Worm (Caenorhabditis elegans) whole organism, L2 larva: ENCODE results near the gene F59E11.7.

Experiments used
- C34F6.9 ChIP-seq: fragments of 150-350 bp; optimal IDR thresholded peaks from 2 replicates; lab custom pipeline; 2014; ENCODE audit warnings: missing biosample characterization, missing genetic modification characterization
- F13H6.1 ChIP-seq: sonication (generic microtip); optimal IDR thresholded peaks from 2 replicates; lab custom pipeline; 2016; ENCODE audit warnings: missing genetic modification characterization, missing compliant biosample characterization
- R02D3.7 ChIP-seq: fragments of 150-350 bp; optimal IDR thresholded peaks from 2 replicates; lab custom pipeline; 2014; ENCODE audit warnings: missing biosample characterization, missing genetic modification characterization
- Y55F3AM.14 ChIP-seq: fragments of 200-800 bp; sonication (Bioruptor generic); optimal IDR thresholded peaks from 2 replicates; lab custom pipeline; 2018; ENCODE audit warnings: mild to moderate bottlenecking, missing genetic modification characterization, missing compliant biosample characterization
- ZK546.5 ChIP-seq: sonication (generic microtip); optimal IDR thresholded peaks from 2 replicates; lab custom pipeline; 2017; ENCODE audit warnings: missing biosample characterization, missing genetic modification characterization
- alr-1 ChIP-seq: fragments of 150-350 bp; optimal IDR thresholded peaks from 2 replicates; lab custom pipeline; 2014; ENCODE audit warnings: missing biosample characterization, missing genetic modification characterization
- aly-2 ChIP-seq: fragments of 150-350 bp; optimal IDR thresholded peaks from 2 replicates; lab custom pipeline; 2014; ENCODE audit warnings: missing biosample characterization, missing genetic modification characterization
- ama-1 ChIP-seq: fragments of 150-350 bp; optimal IDR thresholded peaks from 2 replicates; lab custom pipeline; 2018; ENCODE audit warnings: inconsistent platforms
- blmp-1 ChIP-seq: sonication (generic microtip); optimal IDR thresholded peaks from 2 replicates; lab custom pipeline; 2017; ENCODE audit warnings: missing genetic modification characterization, mild to moderate bottlenecking, missing compliant biosample characterization, antibody characterized with exemption, moderate library complexity; ENCODE audit not compliant: insufficient read depth
- ceh-16 ChIP-seq: fragments of 150-350 bp; optimal IDR thresholded peaks from 2 replicates; lab custom pipeline; 2014; ENCODE audit warnings: missing biosample characterization, missing genetic modification characterization
- ceh-82 ChIP-seq: fragments of 150-350 bp; optimal IDR thresholded peaks from 2 replicates; lab custom pipeline; 2014; ENCODE audit warnings: missing biosample characterization, missing genetic modification characterization
- dmd-4 ChIP-seq: sonication (generic microtip); optimal IDR thresholded peaks from 2 replicates; lab custom pipeline; 2017; ENCODE audit warnings: missing biosample characterization, missing genetic modification characterization
- egl-27 ChIP-seq: sonication (generic microtip); optimal IDR thresholded peaks from 3 replicates; lab custom pipeline; 2017; ENCODE audit warnings: missing biosample characterization, missing genetic modification reagents, missing genetic modification characterization
- elt-1 ChIP-seq: fragments of 150-350 bp; optimal IDR thresholded peaks from 2 replicates; lab custom pipeline; 2014; ENCODE audit warnings: missing biosample characterization, missing genetic modification characterization
- elt-3 ChIP-seq: sonication (generic microtip); optimal IDR thresholded peaks from 2 replicates; lab custom pipeline; 2017; ENCODE audit warnings: missing biosample characterization, missing genetic modification characterization
- gmeb-1 ChIP-seq: fragments of 150-350 bp; optimal IDR thresholded peaks from 2 replicates; lab custom pipeline; 2014; ENCODE audit warnings: missing biosample characterization, missing genetic modification characterization
- lin-11 ChIP-seq: fragments of 150-350 bp; sonication (generic microtip); optimal IDR thresholded peaks from 2 replicates; lab custom pipeline; 2014; ENCODE audit warnings: missing biosample characterization, missing genetic modification characterization, inconsistent platforms, mixed read lengths
- lin-13 ChIP-seq: fragments of 150-350 bp; optimal IDR thresholded peaks from 2 replicates; lab custom pipeline; 2014; ENCODE audit warnings: missing biosample characterization, missing genetic modification reagents, missing genetic modification characterization
- lin-39 ChIP-seq: fragments of 150-350 bp; optimal IDR thresholded peaks from 2 replicates; lab custom pipeline; 2014; ENCODE audit warnings: missing biosample characterization, missing genetic modification reagents, missing genetic modification characterization
- lsy-2 ChIP-seq, 2 experiments: fragments of 150-350 bp in 1 of 2; sonication (generic microtip) in 1 of 2; optimal IDR thresholded peaks; 2 replicates each; lab custom pipeline; 2014 to 2017; ENCODE audit warnings: missing biosample characterization in 2 of 2, missing genetic modification characterization in 2 of 2
- mab-5 ChIP-seq: fragments of 150-350 bp; optimal IDR thresholded peaks from 2 replicates; lab custom pipeline; 2014; ENCODE audit warnings: missing biosample characterization, missing genetic modification characterization
- mbf-1 ChIP-seq: sonication (generic microtip); optimal IDR thresholded peaks from 2 replicates; lab custom pipeline; 2017; ENCODE audit warnings: missing biosample characterization, missing genetic modification characterization
- mdl-1 ChIP-seq, 2 experiments: fragments of 150-350 bp in 1 of 2; sonication (generic microtip) in 1 of 2; optimal IDR thresholded peaks; 2 replicates each; lab custom pipeline; 2017; ENCODE audit warnings: missing biosample characterization in 2 of 2, missing genetic modification characterization in 2 of 2
- nhr-10 ChIP-seq: sonication (generic microtip); optimal IDR thresholded peaks from 2 replicates; lab custom pipeline; 2017; ENCODE audit warnings: missing biosample characterization, missing genetic modification characterization
- nhr-11 ChIP-seq: fragments of 150-350 bp; optimal IDR thresholded peaks from 2 replicates; lab custom pipeline; 2014; ENCODE audit warnings: missing biosample characterization, missing genetic modification characterization
- nhr-129 ChIP-seq: fragments of 150-350 bp; optimal IDR thresholded peaks from 2 replicates; lab custom pipeline; 2014; ENCODE audit warnings: missing biosample characterization, missing genetic modification characterization
- nhr-21 ChIP-seq: fragments of 150-350 bp; optimal IDR thresholded peaks from 2 replicates; lab custom pipeline; 2014; ENCODE audit warnings: missing biosample characterization, missing genetic modification characterization
- nhr-237 ChIP-seq: fragments of 150-350 bp; optimal IDR thresholded peaks from 2 replicates; lab custom pipeline; 2014; ENCODE audit warnings: missing biosample characterization, missing genetic modification characterization
- nhr-6 ChIP-seq: fragments of 150-350 bp; optimal IDR thresholded peaks from 2 replicates; lab custom pipeline; 2014; ENCODE audit warnings: missing biosample characterization, missing genetic modification characterization
- sem-4 ChIP-seq: fragments of 150-350 bp; optimal IDR thresholded peaks from 2 replicates; lab custom pipeline; 2014; ENCODE audit warnings: missing biosample characterization, missing genetic modification reagents, missing genetic modification characterization
- skn-1 ChIP-seq: sonication (generic microtip); optimal IDR thresholded peaks from 2 replicates; lab custom pipeline; 2017; ENCODE audit warnings: missing biosample characterization, missing genetic modification characterization
- sma-3 ChIP-seq: sonication (generic microtip); optimal IDR thresholded peaks from 2 replicates; lab custom pipeline; 2016; ENCODE audit warnings: missing genetic modification reagents, missing genetic modification characterization, missing compliant biosample characterization
- unc-55 ChIP-seq: fragments of 150-350 bp; sonication (generic microtip); optimal IDR thresholded peaks from 3 replicates; lab custom pipeline; 2014; ENCODE audit warnings: missing biosample characterization, missing genetic modification reagents, missing genetic modification characterization
- unc-62 ChIP-seq: fragments of 150-350 bp; optimal IDR thresholded peaks from 2 replicates; lab custom pipeline; 2014; ENCODE audit warnings: missing biosample characterization, missing genetic modification reagents, missing genetic modification characterization
- zag-1 ChIP-seq: fragments of 150-350 bp; optimal IDR thresholded peaks from 2 replicates; lab custom pipeline; 2014; ENCODE audit warnings: missing biosample characterization, missing genetic modification characterization
- ztf-1 ChIP-seq: fragments of 200-800 bp; sonication (Bioruptor generic); conservative IDR thresholded peaks from 2 replicates; pipeline ENCODE4 v1.3.6; 2022; ENCODE audit warnings: missing genetic modification characterization, missing compliant biosample characterization
- ztf-11 ChIP-seq: sonication (generic microtip); optimal IDR thresholded peaks from 2 replicates; lab custom pipeline; 2017; ENCODE audit warnings: missing biosample characterization, missing genetic modification characterization
- ztf-4 ChIP-seq: fragments of 150-350 bp; optimal IDR thresholded peaks from 2 replicates; lab custom pipeline; 2014; ENCODE audit warnings: missing biosample characterization, missing genetic modification characterization

F59E11.7 gene

ce11 chrV:9003291-9003690, 13.2 kb downstream of the F59E11.7 start, which contains the start of gene srx-1:
Gene srx-1, plus strand, starts transcription at chrV:9003672.
- TF ChIP-seq sem-4 (tag; lab: Kevin White, UChicago) (no peak), elt-1 (tag; lab: Kevin White, UChicago) (no peak), skn-1 (no peak), unc-62 (GFP tag; lab: Kevin White, UChicago) (no peak), nhr-237 (no peak), nhr-129 (tag; lab: Kevin White, UChicago) (no peak), lin-13 (GFP tag; lab: Kevin White, UChicago) (no peak), sma-3 (GFP tag; lab: Kevin White, UChicago) (no peak), F13H6.1 (tag; lab: Kevin White, UChicago) (no peak), alr-1 (tag; lab: Kevin White, UChicago) (no peak), elt-3 (no peak), aly-2 (no peak), zag-1 (tag; lab: Kevin White, UChicago) (no peak)

DNA sequence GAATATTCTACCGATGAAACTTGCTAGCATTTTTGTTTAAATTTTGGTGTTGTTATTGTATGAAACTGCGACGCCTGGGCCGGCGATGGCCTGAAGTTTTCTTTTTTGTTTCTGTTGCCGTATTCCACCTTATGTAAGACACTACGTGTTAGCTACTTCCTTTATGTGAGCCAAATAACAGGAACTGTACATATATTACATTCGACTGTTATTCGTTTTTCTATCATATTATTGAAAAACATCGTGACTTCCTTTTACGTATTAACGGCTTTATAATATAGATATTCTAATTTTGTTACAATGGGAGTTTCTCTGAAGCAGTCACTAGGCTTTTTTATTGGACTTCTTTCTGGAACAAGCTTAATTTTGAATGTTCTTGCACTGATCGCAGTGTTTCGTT, 15.2 kb downstream of the F59E11.7 start, which contains the start of gene srx-3:
TSS of gene srx-3 (plus strand) at position 301 of the 400 bp plus-strand sequence.
- TF ChIP-seq nhr-6 (tag; lab: Kevin White, UChicago) = no peak
- no peak for TF ChIP-seq lsy-2 (tag; optimal IDR thresholded peaks at IDR 0.05; lab: Kevin White, UChicago)
- TF ChIP-seq mdl-1 (tag; optimal IDR thresholded peaks at IDR 0.05; lab: Kevin White, UChicago) = no peak
- no peak for TF ChIP-seq ztf-1 (GFP tag; lab: Robert Waterston, UW)
- no peak for TF ChIP-seq mab-5 (tag; lab: Kevin White, UChicago)
- TF ChIP-seq nhr-11 = no peak
- TF ChIP-seq zag-1 (tag; lab: Kevin White, UChicago) = no peak
- TF ChIP-seq lin-13 (GFP tag; lab: Kevin White, UChicago) = no peak
- no peak for TF ChIP-seq ztf-4 (tag; lab: Kevin White, UChicago)
- TF ChIP-seq ama-1 (lab: Kevin White, UChicago) = no peak
- TF ChIP-seq ceh-16 (tag; lab: Kevin White, UChicago) = no peak
- no peak for TF ChIP-seq F13H6.1 (tag; lab: Kevin White, UChicago)
- no peak for TF ChIP-seq lin-11 (tag; lab: Kevin White, UChicago)
- no peak for TF ChIP-seq gmeb-1 (tag; lab: Kevin White, UChicago)

ce11 chrV:9009175-9009574, 19.1 kb downstream of the F59E11.7 start, which contains the start of gene srx-2:
Gene srx-2, plus strand, starts transcription at chrV:9009475.
- no peak for TF ChIP-seq egl-27
- no peak for TF ChIP-seq nhr-21
- no peak for TF ChIP-seq ama-1 (lab: Kevin White, UChicago)
- TF ChIP-seq ZK546.5 (tag; lab: Kevin White, UChicago) = no peak
- no peak for TF ChIP-seq dmd-4
- no peak for TF ChIP-seq C34F6.9
- no peak for TF ChIP-seq blmp-1 (tag; lab: Kevin White, UChicago)
- no peak for TF ChIP-seq ztf-11
- no peak for TF ChIP-seq nhr-10 (tag; lab: Kevin White, UChicago)
- TF ChIP-seq ztf-1 (GFP tag; lab: Robert Waterston, UW) = no peak
- TF ChIP-seq lin-11 (tag; lab: Kevin White, UChicago) = no peak

- no peak for TF ChIP-seq zag-1 (tag; lab: Kevin White, UChicago)
- no peak for TF ChIP-seq elt-3
These were observed 23.7 kb downstream of the F59E11.7 start, which contains the start of gene srh-201 for ce11 chrV:9013765-9014164. Gene srh-201, minus strand, starts transcription at chrV:9013865.

DNA sequence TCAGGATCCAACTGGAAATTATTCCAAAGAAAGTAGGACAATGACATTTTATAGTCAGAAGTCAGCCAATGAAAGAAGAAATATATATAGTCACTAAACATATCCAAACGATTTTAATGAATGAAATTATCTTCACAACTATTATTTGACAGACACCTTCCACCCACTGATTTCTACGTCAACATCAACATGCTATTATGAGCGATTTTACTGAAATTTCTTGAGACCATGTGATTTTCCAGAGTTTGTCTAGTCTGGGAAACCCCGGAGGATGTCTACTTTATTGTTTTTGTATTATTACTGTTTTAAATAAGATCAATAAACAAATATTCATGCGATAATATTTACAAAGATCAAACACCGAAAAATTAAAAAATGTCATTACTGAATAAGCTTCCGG, 25.5 kb downstream of the F59E11.7 start, which contains the start of gene srt-18:
TSS of gene srt-18 (minus strand) at position 101 of the 400 bp plus-strand sequence.
- TF ChIP-seq unc-55 (GFP tag; lab: Kevin White, UChicago) = no peak

DNA sequence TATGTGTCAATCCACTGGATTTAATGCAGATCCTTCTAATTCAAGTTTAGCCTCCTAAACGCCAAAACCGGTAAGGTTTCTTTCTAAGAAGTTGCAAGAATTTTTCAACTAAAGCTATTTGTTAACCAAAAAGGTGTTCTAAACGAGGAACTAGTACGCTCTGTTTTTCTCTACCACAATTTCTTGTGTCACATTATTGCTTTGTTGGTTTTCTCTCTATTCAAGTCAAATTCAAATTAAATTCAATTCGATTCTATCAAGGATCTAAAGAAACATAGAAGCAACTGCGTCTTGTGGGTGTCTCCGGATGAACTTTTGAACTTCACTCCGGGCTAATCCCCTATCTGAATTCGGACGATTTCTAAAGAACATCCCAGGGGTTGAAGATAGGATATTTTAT, 26.4 kb downstream of the F59E11.7 start, which contains the start of gene oac-40:
TSS of gene oac-40 (plus strand) at position 301 of the 400 bp plus-strand sequence.
- TF ChIP-seq sem-4 (tag; lab: Kevin White, UChicago) (no peak), Y55F3AM.14 (GFP tag; lab: Kevin White, UChicago) (no peak), mab-5 (tag; lab: Kevin White, UChicago) (no peak), lsy-2 (tag; optimal IDR thresholded peaks at IDR 0.05; lab: Kevin White, UChicago) (no peak), elt-1 (tag; lab: Kevin White, UChicago) (no peak), nhr-10 (tag; lab: Kevin White, UChicago) (no peak), gmeb-1 (tag; lab: Kevin White, UChicago) (no peak), lin-39 (tag; lab: Kevin White, UChicago) (no peak), nhr-6 (tag; lab: Kevin White, UChicago) (no peak), unc-55 (GFP tag; lab: Kevin White, UChicago) (no peak), mbf-1 (tag; lab: Kevin White, UChicago) (no peak), elt-3 (no peak), aly-2 (no peak), ztf-11 (no peak), R02D3.7 (tag; lab: Kevin White, UChicago) (no peak), C34F6.9 (no peak), ceh-82 (tag; lab: Kevin White, UChicago) (no peak), ZK546.5 (tag; lab: Kevin White, UChicago) (no peak), dmd-4 (no peak)
